Fruit fly (Drosophila melanogaster) whole organism, embryonic: Measurements from ENCODE around the gene Cep135.
A peak's percentile ranks its signal among the peaks of the same experiment; 100 is the strongest.

Source experiments
- CG11695 ChIP-seq: fragments of 200-800 bp; sonication (Bioruptor generic); IDR thresholded peaks from 3 replicates; pipeline ENCODE4 v1.3.6; 2022; ENCODE audit warnings: missing biosample characterization, missing genetic modification characterization
- CG11723 ChIP-seq: fragments of 200-800 bp; sonication (Bioruptor generic); optimal IDR thresholded peaks from 2 replicates; lab custom pipeline; 2017; ENCODE audit warnings: missing biosample characterization, mild to moderate bottlenecking, missing genetic modification characterization
- CG14710 ChIP-seq: fragments of 200-800 bp; sonication (Bioruptor generic); optimal IDR thresholded peaks from 3 replicates; lab custom pipeline; 2019; ENCODE audit warnings: missing biosample characterization, mild to moderate bottlenecking, missing genetic modification characterization, moderate library complexity
- CG14860 ChIP-seq: fragments of 200-800 bp; sonication (Bioruptor generic); IDR thresholded peaks from 3 replicates; pipeline ENCODE4 v1.3.6; 2022; ENCODE audit warnings: missing biosample characterization, missing genetic modification characterization; ENCODE audit not compliant: partially characterized antibody
- CG1602 ChIP-seq: fragments of 200-800 bp; sonication (Bioruptor generic); optimal IDR thresholded peaks from 3 replicates; lab custom pipeline; 2016; ENCODE audit warnings: missing biosample characterization, missing genetic modification characterization
- CG1832 ChIP-seq: fragments of 200-800 bp; sonication (Bioruptor generic); optimal IDR thresholded peaks from 2 replicates; lab custom pipeline; 2017; ENCODE audit warnings: missing biosample characterization, mild to moderate bottlenecking, missing genetic modification characterization, inconsistent platforms
- CG2116 ChIP-seq: fragments of 200-800 bp; sonication (Bioruptor generic); optimal IDR thresholded peaks from 3 replicates; lab custom pipeline; 2018; ENCODE audit warnings: missing biosample characterization, mild to moderate bottlenecking, missing genetic modification characterization
- CG2199 ChIP-seq: fragments of 200-800 bp; sonication (Bioruptor generic); IDR thresholded peaks from 3 replicates; pipeline ENCODE4 v1.3.6; 2022; ENCODE audit warnings: missing biosample characterization, missing genetic modification characterization
- CG30020 ChIP-seq: fragments of 200-800 bp; optimal IDR thresholded peaks from 2 replicates; lab custom pipeline; 2019; ENCODE audit warnings: missing biosample characterization, mild to moderate bottlenecking, missing genetic modification characterization, moderate library complexity
- CG30403 ChIP-seq: fragments of 200-800 bp; sonication (Bioruptor generic); optimal IDR thresholded peaks from 3 replicates; lab custom pipeline; 2016; ENCODE audit warnings: missing biosample characterization, missing genetic modification characterization
- CG3065 ChIP-seq: fragments of 200-800 bp; sonication (Bioruptor generic); optimal IDR thresholded peaks from 2 replicates; lab custom pipeline; 2016; ENCODE audit warnings: missing biosample characterization, missing genetic modification characterization
- CG6765 ChIP-seq: fragments of 200-800 bp; sonication (Bioruptor generic); optimal IDR thresholded peaks from 3 replicates; lab custom pipeline; 2017; ENCODE audit warnings: missing biosample characterization, mild to moderate bottlenecking, missing genetic modification characterization
- CG7556 ChIP-seq: fragments of 200-800 bp; sonication (Bioruptor generic); optimal IDR thresholded peaks from 2 replicates; lab custom pipeline; 2017; ENCODE audit warnings: missing biosample characterization, mild to moderate bottlenecking, missing genetic modification characterization
- CG7963 ChIP-seq: fragments of 200-800 bp; sonication (Bioruptor generic); IDR thresholded peaks from 3 replicates; pipeline ENCODE4 v1.3.6; 2022; ENCODE audit warnings: missing biosample characterization, missing genetic modification characterization; ENCODE audit not compliant: partially characterized antibody
- CG8089 ChIP-seq: fragments of 200-800 bp; sonication (Bioruptor generic); optimal IDR thresholded peaks from 3 replicates; lab custom pipeline; 2016; ENCODE audit warnings: missing biosample characterization, missing genetic modification characterization
- CG8359 ChIP-seq: fragments of 200-800 bp; sonication (Bioruptor generic); optimal IDR thresholded peaks from 2 replicates; lab custom pipeline; 2017; ENCODE audit warnings: missing biosample characterization, mild to moderate bottlenecking, missing genetic modification characterization, borderline replicate concordance
- CG9437 ChIP-seq: fragments of 200-800 bp; sonication (Bioruptor generic); optimal IDR thresholded peaks from 2 replicates; lab custom pipeline; 2018; ENCODE audit warnings: missing biosample characterization, mild to moderate bottlenecking, missing genetic modification characterization
- CG9817 ChIP-seq: fragments of 200-800 bp; sonication (Bioruptor generic); optimal IDR thresholded peaks from 2 replicates; lab custom pipeline; 2018; ENCODE audit warnings: missing biosample characterization, mild to moderate bottlenecking, missing genetic modification characterization, moderate library complexity
- CG9876 ChIP-seq: fragments of 200-800 bp; sonication (Bioruptor generic); optimal IDR thresholded peaks from 2 replicates; lab custom pipeline; 2016; ENCODE audit warnings: missing biosample characterization, missing genetic modification characterization
- Dek ChIP-seq: fragments of 200-800 bp; sonication (Bioruptor generic); optimal IDR thresholded peaks from 3 replicates; lab custom pipeline; 2019; ENCODE audit warnings: missing biosample characterization, mild to moderate bottlenecking, missing genetic modification characterization, moderate library complexity
- Dll ChIP-seq: fragments of 200-800 bp; sonication (Bioruptor generic); IDR thresholded peaks from 4 replicates; pipeline ENCODE4 v1.3.6; 2022; ENCODE audit warnings: missing biosample characterization, missing genetic modification characterization; ENCODE audit not compliant: partially characterized antibody
- MESR4 ChIP-seq: fragments of 200-800 bp; sonication (Bioruptor generic); optimal IDR thresholded peaks from 2 replicates; lab custom pipeline; 2018; ENCODE audit warnings: missing biosample characterization, mild to moderate bottlenecking, missing genetic modification characterization, moderate library complexity
- NC2β ChIP-seq: fragments of 200-800 bp; sonication (Bioruptor generic); optimal IDR thresholded peaks from 2 replicates; lab custom pipeline; 2016; ENCODE audit warnings: missing biosample characterization, missing genetic modification characterization
- Opbp ChIP-seq: fragments of 200-800 bp; sonication (Bioruptor generic); IDR thresholded peaks from 3 replicates; pipeline ENCODE4 v1.3.6; 2022; ENCODE audit warnings: missing biosample characterization, missing genetic modification characterization; ENCODE audit not compliant: partially characterized antibody
- Stat92E ChIP-seq, 3 experiments: fragments of >200 bp in 2 of 3; fragments of 200-800 bp in 1 of 3; sonication (Bioruptor generic) in 1 of 3; optimal IDR thresholded peaks; 2 replicates each; lab custom pipeline; 2017 to 2019; ENCODE audit warnings: missing biosample characterization in 3 of 3, missing genetic modification characterization in 3 of 3, mild to moderate bottlenecking in 1 of 3, moderate library complexity in 1 of 3
- Usf ChIP-seq: fragments of 200-800 bp; sonication (Bioruptor generic); optimal IDR thresholded peaks from 2 replicates; lab custom pipeline; 2017; ENCODE audit warnings: missing genotype, missing biosample characterization, missing genetic modification characterization
- YL-1 ChIP-seq: fragments of 200-800 bp; sonication (Bioruptor generic); optimal IDR thresholded peaks from 3 replicates; lab custom pipeline; 2017; ENCODE audit warnings: missing biosample characterization, mild to moderate bottlenecking, missing genetic modification characterization
- al ChIP-seq: fragments of 200-800 bp; sonication (Bioruptor generic); IDR thresholded peaks from 2 replicates; pipeline ENCODE4 v1.3.6; 2022; ENCODE audit warnings: missing biosample characterization, missing genetic modification characterization
- ato ChIP-seq: fragments of 200-800 bp; sonication (Bioruptor generic); IDR thresholded peaks from 2 replicates; pipeline ENCODE4 v1.3.6; 2022; ENCODE audit warnings: missing biosample characterization, missing genetic modification characterization; ENCODE audit not compliant: partially characterized antibody
- bowl ChIP-seq: fragments of 200-800 bp; sonication (Bioruptor generic); IDR thresholded peaks from 2 replicates; pipeline ENCODE4 v1.3.6; 2022; ENCODE audit warnings: missing biosample characterization, missing genetic modification characterization
- btn ChIP-seq: fragments of 200-800 bp; sonication (Bioruptor generic); optimal IDR thresholded peaks from 2 replicates; lab custom pipeline; 2016; ENCODE audit warnings: missing biosample characterization, missing genetic modification characterization
- ci ChIP-seq: fragments of 200-800 bp; sonication (Bioruptor generic); IDR thresholded peaks from 3 replicates; pipeline ENCODE4 v1.3.6; 2022; ENCODE audit warnings: missing biosample characterization, missing genetic modification characterization
- da ChIP-seq: fragments of 200-800 bp; sonication (Bioruptor generic); optimal IDR thresholded peaks from 2 replicates; lab custom pipeline; 2016; ENCODE audit warnings: missing biosample characterization, missing genetic modification characterization
- exex ChIP-seq: fragments of 200-800 bp; sonication (Bioruptor generic); optimal IDR thresholded peaks from 4 replicates; lab custom pipeline; 2018; ENCODE audit warnings: missing biosample characterization, mild to moderate bottlenecking, missing genetic modification characterization, moderate library complexity
- fd102C ChIP-seq: fragments of 200-800 bp; sonication (Bioruptor generic); optimal IDR thresholded peaks from 2 replicates; lab custom pipeline; 2018; ENCODE audit warnings: missing biosample characterization, mild to moderate bottlenecking, missing genetic modification characterization, moderate library complexity
- fru ChIP-seq: fragments of >200 bp; optimal IDR thresholded peaks from 2 replicates; lab custom pipeline; 2017
- hth ChIP-seq: fragments of >200 bp; optimal IDR thresholded peaks from 2 replicates; lab custom pipeline; 2017; ENCODE audit warnings: inconsistent platforms
- kay ChIP-seq: fragments of 200-800 bp; sonication (Bioruptor generic); optimal IDR thresholded peaks from 2 replicates; lab custom pipeline; 2016; ENCODE audit warnings: missing biosample characterization, missing genetic modification characterization
- ken ChIP-seq: fragments of 200-800 bp; sonication (Bioruptor generic); IDR thresholded peaks from 3 replicates; pipeline ENCODE4 v1.3.6; 2022; ENCODE audit warnings: missing biosample characterization, missing genetic modification characterization
- klu ChIP-seq: fragments of 200-800 bp; sonication (Bioruptor generic); IDR thresholded peaks from 2 replicates; pipeline ENCODE4 v1.3.6; 2022; ENCODE audit warnings: missing biosample characterization, missing genetic modification characterization
- kni ChIP-seq: fragments of 200-800 bp; sonication (Bioruptor generic); optimal IDR thresholded peaks from 3 replicates; lab custom pipeline; 2017; ENCODE audit warnings: mild to moderate bottlenecking, missing biosample characterization, missing genetic modification reagents, missing genetic modification characterization
- pb ChIP-seq: fragments of 200-800 bp; sonication (Bioruptor generic); optimal IDR thresholded peaks from 3 replicates; lab custom pipeline; 2016; ENCODE audit warnings: missing biosample characterization, missing genetic modification characterization
- scrt ChIP-seq: fragments of 200-800 bp; sonication (Bioruptor generic); optimal IDR thresholded peaks from 2 replicates; lab custom pipeline; 2018; ENCODE audit warnings: missing biosample characterization, mild to moderate bottlenecking, missing genetic modification characterization, moderate library complexity
- sens-2 ChIP-seq: fragments of 200-800 bp; sonication (Bioruptor generic); IDR thresholded peaks from 2 replicates; pipeline ENCODE4 v1.3.6; 2022; ENCODE audit warnings: missing biosample characterization, missing genetic modification characterization
- sqz ChIP-seq: fragments of 200-800 bp; sonication (Bioruptor generic); optimal IDR thresholded peaks from 3 replicates; lab custom pipeline; 2018; ENCODE audit warnings: missing biosample characterization, mild to moderate bottlenecking, missing genetic modification characterization
- tna ChIP-seq: fragments of 200-800 bp; sonication (Bioruptor generic); IDR thresholded peaks from 2 replicates; pipeline ENCODE4 v1.3.6; 2022; ENCODE audit warnings: missing biosample characterization, missing genetic modification characterization; ENCODE audit not compliant: partially characterized antibody
- vfl ChIP-seq: fragments of 200-800 bp; sonication (Bioruptor generic); optimal IDR thresholded peaks from 2 replicates; lab custom pipeline; 2016; ENCODE audit warnings: missing biosample characterization, missing genetic modification characterization
- wor ChIP-seq: fragments of 200-800 bp; sonication (Bioruptor generic); IDR thresholded peaks from 2 replicates; pipeline ENCODE4 v1.3.6; 2022; ENCODE audit warnings: missing biosample characterization, missing genetic modification characterization
- zen2 ChIP-seq: fragments of 200-800 bp; sonication (Bioruptor generic); IDR thresholded peaks from 3 replicates; pipeline ENCODE4 v1.3.6; 2022; ENCODE audit warnings: missing biosample characterization, missing genetic modification characterization; ENCODE audit not compliant: partially characterized antibody

Gene Cep135

dm6 chr3L:15094589-15095288 lies 21.8 kb upstream of the Cep135 start, which contains the start of the genes sstn, Plp and GlyRS (continued):
- TF ChIP-seq kay (GFP tag; lab: Kevin White, UChicago): no peak
- peak; percentile 42 for TF ChIP-seq CG9817 (tag; lab: Kevin White, UChicago)
- TF ChIP-seq exex: peak; percentile 21
- no peak for TF ChIP-seq CG8089 (GFP tag; lab: Kevin White, UChicago)
- peak; percentile 13 for TF ChIP-seq sqz (GFP tag; lab: Kevin White, UChicago)
- no peak for TF ChIP-seq Usf
- TF ChIP-seq zen2: no peak
- no peak for TF ChIP-seq sens-2
- TF ChIP-seq CG30403: peak; percentile 47
- no peak for TF ChIP-seq da (GFP tag; lab: Kevin White, UChicago)
- no peak for TF ChIP-seq CG8359 (GFP tag; lab: Kevin White, UChicago)
- TF ChIP-seq CG7556: peak; percentile 51
- no peak for TF ChIP-seq Stat92E (GFP tag; optimal IDR thresholded peaks at IDR 0.05; lab: Kevin White, UChicago)
- peak; percentile 24 for TF ChIP-seq Dek
- TF ChIP-seq CG7963 (GFP tag; lab: Robert Waterston, UW): peak; percentile 39; the same call in 1 of the 3 replicates
- TF ChIP-seq Dll: no peak; the same call in 3 of the 4 replicates
- TF ChIP-seq tna (GFP tag; lab: Robert Waterston, UW): no peak
- peak; percentile 68 for TF ChIP-seq CG14710 (tag; lab: Kevin White, UChicago)
- no peak for TF ChIP-seq CG2199 (GFP tag; lab: Robert Waterston, UW)
- TF ChIP-seq ato (GFP tag; lab: Robert Waterston, UW): 0 out of 2 replicates have a peak, but pooled peaks have one; percentile 20
- TF ChIP-seq CG9876: no peak
- TF ChIP-seq CG3065 (GFP tag; lab: Kevin White, UChicago): no peak
- TF ChIP-seq fd102C (GFP tag; lab: Kevin White, UChicago): no peak
- TF ChIP-seq CG1832 (GFP tag; lab: Kevin White, UChicago): no peak
- TF ChIP-seq CG2116 (GFP tag; lab: Kevin White, UChicago): peak; percentile 58
- TF ChIP-seq vfl: no peak
- TF ChIP-seq CG11723 (GFP tag; lab: Kevin White, UChicago): peak; percentile 33
- no peak for TF ChIP-seq scrt (GFP tag; lab: Kevin White, UChicago)
- TF ChIP-seq ci (GFP tag; lab: Robert Waterston, UW): peak; percentile 55; the same call in 1 of the 3 replicates
- peak; percentile 52; the same call in 2 of the 3 replicates for TF ChIP-seq Opbp
- no peak for TF ChIP-seq ken (GFP tag; lab: Robert Waterston, UW)
- no peak for TF ChIP-seq hth (lab: Kevin White, UChicago)
- TF ChIP-seq fru (lab: Kevin White, UChicago): no peak
- no peak for TF ChIP-seq bowl (GFP tag; lab: Robert Waterston, UW)
- peak; percentile 42 for TF ChIP-seq YL-1
- TF ChIP-seq CG14860: no peak; the same call in 2 of the 3 replicates
- no peak for TF ChIP-seq wor (GFP tag; lab: Robert Waterston, UW)
- TF ChIP-seq pb (GFP tag; lab: Kevin White, UChicago): no peak
- TF ChIP-seq kni: no peak
- peak; percentile 26 for TF ChIP-seq CG1602
- no peak for TF ChIP-seq al (GFP tag; lab: Robert Waterston, UW)
- peak; percentile 50 for TF ChIP-seq CG30020 (tag; lab: Kevin White, UChicago)
- no peak for TF ChIP-seq CG11695
- peak; percentile 72 for TF ChIP-seq MESR4 (GFP tag; lab: Kevin White, UChicago)
- no peak for TF ChIP-seq btn
- no peak for TF ChIP-seq klu (GFP tag; lab: Robert Waterston, UW)
- TF ChIP-seq NC2β (GFP tag; lab: Kevin White, UChicago): no peak
- TF ChIP-seq CG6765: no peak
- TF ChIP-seq CG9437 (GFP tag; lab: Kevin White, UChicago): no peak
